Fruit fly (Drosophila melanogaster) whole organism, embryonic: ENCODE data around the gene CG16779.
A peak's percentile ranks its signal among the peaks of the same experiment; 100 is the strongest.

Experiments used
- Atf3 ChIP-seq: fragments of 200-800 bp; sonication (Bioruptor generic); optimal IDR thresholded peaks from 3 replicates; lab custom pipeline; 2016; ENCODE audit warnings: missing biosample characterization, missing genetic modification characterization
- B-H2 ChIP-seq: fragments of 200-800 bp; sonication (Bioruptor generic); optimal IDR thresholded peaks from 2 replicates; lab custom pipeline; 2018; ENCODE audit warnings: missing biosample characterization, mild to moderate bottlenecking, missing genetic modification characterization
- CG10321 ChIP-seq: fragments of 200-800 bp; sonication (Bioruptor generic); IDR thresholded peaks from 2 replicates; pipeline ENCODE4 v1.3.6; 2022; ENCODE audit warnings: missing biosample characterization, missing genetic modification characterization
- CG11504 ChIP-seq: fragments of 200-800 bp; sonication (Bioruptor generic); optimal IDR thresholded peaks from 3 replicates; lab custom pipeline; 2019; ENCODE audit warnings: missing biosample characterization, mild to moderate bottlenecking, missing genetic modification characterization, moderate library complexity
- CG11695 ChIP-seq: fragments of 200-800 bp; sonication (Bioruptor generic); IDR thresholded peaks from 3 replicates; pipeline ENCODE4 v1.3.6; 2022; ENCODE audit warnings: missing biosample characterization, missing genetic modification characterization
- CG12155 ChIP-seq: fragments of 200-800 bp; sonication (Bioruptor generic); optimal IDR thresholded peaks from 3 replicates; lab custom pipeline; 2016; ENCODE audit warnings: missing biosample characterization, missing genetic modification characterization
- CG16779 ChIP-seq: fragments of 200-800 bp; sonication (Bioruptor generic); IDR thresholded peaks from 2 replicates; pipeline ENCODE4 v1.3.6; 2022; ENCODE audit warnings: missing biosample characterization, missing genetic modification characterization
- CG16815 ChIP-seq: fragments of 200-800 bp; sonication (Bioruptor generic); optimal IDR thresholded peaks from 3 replicates; lab custom pipeline; 2017; ENCODE audit warnings: missing biosample characterization, mild to moderate bottlenecking, missing genetic modification characterization
- CG17568 ChIP-seq: fragments of 200-800 bp; sonication (Bioruptor generic); optimal IDR thresholded peaks from 2 replicates; lab custom pipeline; 2018; ENCODE audit warnings: missing biosample characterization, mild to moderate bottlenecking, missing genetic modification characterization, moderate library complexity
- CG17829 ChIP-seq: fragments of 200-800 bp; optimal IDR thresholded peaks from 2 replicates; lab custom pipeline; 2019; ENCODE audit warnings: missing biosample characterization, mild to moderate bottlenecking, missing genetic modification characterization, moderate library complexity
- CG2199 ChIP-seq: fragments of 200-800 bp; sonication (Bioruptor generic); IDR thresholded peaks from 3 replicates; pipeline ENCODE4 v1.3.6; 2022; ENCODE audit warnings: missing biosample characterization, missing genetic modification characterization
- CG31365 ChIP-seq: fragments of 200-800 bp; sonication (Bioruptor generic); optimal IDR thresholded peaks from 2 replicates; lab custom pipeline; 2018; ENCODE audit warnings: missing biosample characterization, mild to moderate bottlenecking, missing genetic modification characterization
- CG32532 ChIP-seq: fragments of 200-800 bp; sonication (Bioruptor generic); IDR thresholded peaks from 2 replicates; pipeline ENCODE4 v1.3.6; 2022; ENCODE audit warnings: missing biosample characterization, missing genetic modification characterization
- CG32772 ChIP-seq: fragments of 200-800 bp; sonication (Bioruptor generic); IDR thresholded peaks from 2 replicates; pipeline ENCODE4 v1.3.6; 2022; ENCODE audit warnings: missing biosample characterization, missing genetic modification characterization
- CG3281 ChIP-seq: fragments of 200-800 bp; sonication (Bioruptor generic); optimal IDR thresholded peaks from 3 replicates; lab custom pipeline; 2017; ENCODE audit warnings: missing biosample characterization, mild to moderate bottlenecking, missing genetic modification characterization
- CG3838 ChIP-seq: fragments of 200-800 bp; sonication (Bioruptor generic); optimal IDR thresholded peaks from 3 replicates; lab custom pipeline; 2016; ENCODE audit warnings: missing biosample characterization, missing genetic modification characterization
- CG4617 ChIP-seq: fragments of 200-800 bp; sonication (Bioruptor generic); optimal IDR thresholded peaks from 3 replicates; lab custom pipeline; 2016; ENCODE audit warnings: missing biosample characterization, missing genetic modification characterization, borderline replicate concordance
- CG6791 ChIP-seq: fragments of 200-800 bp; sonication (Bioruptor generic); IDR thresholded peaks from 3 replicates; pipeline ENCODE4 v1.3.6; 2022; ENCODE audit warnings: missing biosample characterization, missing genetic modification characterization; ENCODE audit not compliant: partially characterized antibody
- CG7963 ChIP-seq: fragments of 200-800 bp; sonication (Bioruptor generic); IDR thresholded peaks from 3 replicates; pipeline ENCODE4 v1.3.6; 2022; ENCODE audit warnings: missing biosample characterization, missing genetic modification characterization; ENCODE audit not compliant: partially characterized antibody
- CG7987 ChIP-seq: fragments of 200-800 bp; sonication (Bioruptor generic); optimal IDR thresholded peaks from 2 replicates; lab custom pipeline; 2018; ENCODE audit warnings: missing biosample characterization, mild to moderate bottlenecking, missing genetic modification characterization, moderate library complexity
- CG8290 ChIP-seq, 3 experiments: fragments of 200-800 bp; sonication (Bioruptor generic); optimal IDR thresholded peaks; 2 replicates each; lab custom pipeline; 2016 to 2019; ENCODE audit warnings: missing biosample characterization in 3 of 3, missing genetic modification characterization in 3 of 3, mild to moderate bottlenecking in 2 of 3, moderate library complexity in 1 of 3
- CkIIα-i1 ChIP-seq: fragments of 200-800 bp; sonication (Bioruptor generic); IDR thresholded peaks from 2 replicates; pipeline ENCODE4 v1.3.6; 2022; ENCODE audit warnings: missing biosample characterization, missing genetic modification characterization
- Deaf1 ChIP-seq: fragments of 200-800 bp; optimal IDR thresholded peaks from 3 replicates; lab custom pipeline; 2019; ENCODE audit warnings: missing biosample characterization, mild to moderate bottlenecking, missing genetic modification characterization, moderate library complexity
- ERR ChIP-seq: fragments of 200-800 bp; sonication (Bioruptor generic); optimal IDR thresholded peaks from 2 replicates; lab custom pipeline; 2016; ENCODE audit warnings: missing biosample characterization, missing genetic modification characterization
- Fer1 ChIP-seq: fragments of 200-800 bp; sonication (Bioruptor generic); optimal IDR thresholded peaks from 2 replicates; lab custom pipeline; 2017; ENCODE audit warnings: missing biosample characterization, mild to moderate bottlenecking, missing genetic modification characterization
- H2.0 ChIP-seq: fragments of 200-800 bp; sonication (Bioruptor generic); IDR thresholded peaks from 2 replicates; pipeline ENCODE4 v1.3.6; 2022; ENCODE audit warnings: missing biosample characterization, missing genetic modification characterization
- Mes4 ChIP-seq: fragments of 200-800 bp; sonication (Bioruptor generic); optimal IDR thresholded peaks from 2 replicates; lab custom pipeline; 2016; ENCODE audit warnings: missing biosample characterization, missing genetic modification characterization
- Oli ChIP-seq: fragments of 200-800 bp; sonication (Bioruptor generic); optimal IDR thresholded peaks from 2 replicates; lab custom pipeline; 2018; ENCODE audit warnings: missing biosample characterization, mild to moderate bottlenecking, missing genetic modification characterization, moderate library complexity
- Pdp1 ChIP-seq, 2 experiments: fragments of 200-800 bp; sonication (Bioruptor generic); optimal IDR thresholded peaks; 3 replicates each; lab custom pipeline; 2016; ENCODE audit warnings: missing biosample characterization in 2 of 2, missing genetic modification characterization in 2 of 2, mild to moderate bottlenecking in 1 of 2, moderate library complexity in 1 of 2
- TFAM ChIP-seq: fragments of 200-800 bp; sonication (Bioruptor generic); optimal IDR thresholded peaks from 2 replicates; lab custom pipeline; 2017; ENCODE audit warnings: missing biosample characterization, missing genetic modification characterization, inconsistent platforms
- abd-A ChIP-seq: fragments of 200-800 bp; sonication (Bioruptor generic); optimal IDR thresholded peaks from 3 replicates; lab custom pipeline; 2019; ENCODE audit warnings: missing biosample characterization, mild to moderate bottlenecking, missing genetic modification characterization, moderate library complexity
- ac ChIP-seq: fragments of 200-800 bp; sonication (Bioruptor generic); optimal IDR thresholded peaks from 3 replicates; lab custom pipeline; 2017; ENCODE audit warnings: missing biosample characterization, mild to moderate bottlenecking, missing genetic modification characterization
- az2 ChIP-seq: fragments of 200-800 bp; sonication (Bioruptor generic); optimal IDR thresholded peaks from 3 replicates; lab custom pipeline; 2016; ENCODE audit warnings: missing biosample characterization, missing genetic modification characterization
- cas ChIP-seq: fragments of 200-800 bp; sonication (Bioruptor generic); IDR thresholded peaks from 2 replicates; pipeline ENCODE4 v1.3.6; 2022; ENCODE audit warnings: missing biosample characterization, missing genetic modification characterization
- cwo ChIP-seq: fragments of 200-800 bp; sonication (Bioruptor generic); optimal IDR thresholded peaks from 3 replicates; lab custom pipeline; 2017; ENCODE audit warnings: missing biosample characterization, missing genetic modification characterization, mild to moderate bottlenecking, moderate library complexity, missing genetic modification reagents
- disco-r ChIP-seq: fragments of 200-800 bp; sonication (Bioruptor generic); optimal IDR thresholded peaks from 2 replicates; lab custom pipeline; 2016; ENCODE audit warnings: missing biosample characterization, missing genetic modification characterization
- dmrt99B ChIP-seq: fragments of 200-800 bp; sonication (Bioruptor generic); optimal IDR thresholded peaks from 2 replicates; lab custom pipeline; 2018; ENCODE audit warnings: missing biosample characterization, mild to moderate bottlenecking, missing genetic modification characterization, moderate library complexity
- dysf ChIP-seq: fragments of 200-800 bp; sonication (Bioruptor generic); IDR thresholded peaks from 3 replicates; pipeline ENCODE4 v1.3.6; 2022; ENCODE audit warnings: missing biosample characterization, missing genetic modification characterization
- emc ChIP-seq: fragments of 200-800 bp; sonication (Bioruptor generic); optimal IDR thresholded peaks from 2 replicates; lab custom pipeline; 2016; ENCODE audit warnings: missing biosample characterization, missing genetic modification characterization
- esg ChIP-seq: fragments of 200-800 bp; sonication (Bioruptor generic); conservative IDR thresholded peaks from 2 replicates; pipeline ENCODE4 v1.3.6; 2022; ENCODE audit warnings: missing biosample characterization, missing genetic modification characterization
- gem ChIP-seq: fragments of 200-800 bp; sonication (Bioruptor generic); optimal IDR thresholded peaks from 2 replicates; lab custom pipeline; 2019; ENCODE audit warnings: missing biosample characterization, mild to moderate bottlenecking, missing genetic modification characterization, moderate library complexity
- gro ChIP-seq: fragments of 200-800 bp; sonication (Bioruptor generic); optimal IDR thresholded peaks from 2 replicates; lab custom pipeline; 2016; ENCODE audit warnings: missing biosample characterization, missing genetic modification characterization
- h ChIP-seq: fragments of >200 bp; optimal IDR thresholded peaks from 2 replicates; lab custom pipeline; 2017
- nau ChIP-seq: fragments of 200-800 bp; sonication (Bioruptor generic); optimal IDR thresholded peaks from 3 replicates; lab custom pipeline; 2017; ENCODE audit warnings: missing biosample characterization, mild to moderate bottlenecking, missing genetic modification characterization, missing genetic modification reagents
- pho ChIP-seq: fragments of 200-800 bp; sonication (Bioruptor generic); optimal IDR thresholded peaks from 2 replicates; lab custom pipeline; 2016; ENCODE audit warnings: missing biosample characterization, missing genetic modification characterization
- so ChIP-seq: fragments of 200-800 bp; sonication (Bioruptor generic); IDR thresholded peaks from 3 replicates; pipeline ENCODE4 v1.3.6; 2022; ENCODE audit warnings: missing biosample characterization, missing genetic modification characterization
- vvl ChIP-seq: fragments of 200-800 bp; sonication (Bioruptor generic); IDR thresholded peaks from 2 replicates; pipeline ENCODE4 v1.3.6; 2022; ENCODE audit warnings: missing biosample characterization, missing genetic modification characterization
- zfh2 ChIP-seq: fragments of 200-800 bp; sonication (Bioruptor generic); optimal IDR thresholded peaks from 2 replicates; lab custom pipeline; 2016; ENCODE audit warnings: missing biosample characterization, missing genetic modification characterization

CG16779 gene

DNA sequence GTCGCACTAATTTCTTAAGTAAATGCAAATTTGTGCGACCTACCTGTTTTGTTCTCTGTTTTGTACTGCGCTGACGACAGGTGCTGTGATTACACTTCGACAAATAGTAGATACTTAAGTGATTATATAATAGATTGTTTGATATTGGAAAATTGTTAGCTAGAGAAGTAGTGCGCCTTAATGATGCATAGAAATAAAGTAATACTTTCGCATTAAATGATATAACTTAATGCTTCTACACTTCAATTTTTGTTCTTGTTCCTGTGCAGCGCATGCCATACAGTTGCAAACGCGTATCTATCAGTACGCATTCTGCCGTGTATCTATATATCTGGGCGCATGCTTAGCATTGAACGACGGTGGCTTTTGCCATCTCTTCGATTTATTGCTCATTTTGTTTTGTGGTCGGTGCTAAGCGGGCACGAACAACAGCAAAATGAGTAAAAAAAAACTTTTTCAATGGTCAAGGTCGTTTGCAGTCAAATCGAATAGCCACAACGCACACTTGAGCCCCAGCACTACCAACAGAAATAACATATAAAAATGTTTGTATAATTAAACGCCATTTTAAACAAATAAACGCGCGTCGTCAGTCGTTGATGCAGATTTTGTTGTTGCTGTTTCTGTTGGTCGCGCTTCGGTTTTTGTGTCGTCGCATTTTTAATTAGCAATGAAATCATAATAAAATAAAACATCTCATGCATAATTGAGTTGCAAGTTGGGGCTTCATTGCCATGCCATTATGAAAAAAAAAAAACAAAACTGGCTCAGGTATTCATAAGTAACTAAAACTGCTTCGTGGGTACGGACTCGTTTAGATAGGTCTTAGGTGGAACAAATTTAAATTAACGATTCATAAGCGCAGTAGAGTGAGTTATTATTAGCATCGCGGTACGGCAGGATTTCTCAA, 62.9 kb downstream of the CG16779 start (continued):
- TF ChIP-seq CG8290 (GFP tag; optimal IDR thresholded peaks at IDR 0.05; lab: Kevin White, UChicago) (no peak), CG8290 (tag; optimal IDR thresholded peaks at IDR 0.05; lab: Kevin White, UChicago) (peak in 1 of 2 experiments; percentile 51), B-H2 (GFP tag; lab: Kevin White, UChicago) (no peak), cwo (peak; percentile 38), Atf3 (GFP tag; lab: Kevin White, UChicago) (no peak), ac (GFP tag; lab: Kevin White, UChicago) (no peak), gro (GFP tag; lab: Kevin White, UChicago) (no peak), dysf (GFP tag; lab: Robert Waterston, UW) (peak; percentile 70), abd-A (tag; lab: Kevin White, UChicago) (peak; percentile 86), esg (peak; percentile 45; the same call in 1 of the 2 replicates), CG17568 (GFP tag; lab: Kevin White, UChicago) (no peak), CG6791 (no peak), CG7963 (GFP tag; lab: Robert Waterston, UW) (no peak), gem (tag; lab: Kevin White, UChicago) (peak; percentile 57), CG2199 (GFP tag; lab: Robert Waterston, UW) (peak; percentile 46; the same call in 1 of the 3 replicates), Oli (tag; lab: Kevin White, UChicago) (peak; percentile 52), CG4617 (GFP tag; lab: Kevin White, UChicago) (no peak), Pdp1 (GFP tag; optimal IDR thresholded peaks at IDR 0.05; lab: Kevin White, UChicago) (peak in 1 of 2 experiments; percentile 95), CG31365 (tag; lab: Kevin White, UChicago) (no peak), CG16815 (GFP tag; lab: Kevin White, UChicago) (no peak), Fer1 (GFP tag; lab: Kevin White, UChicago) (peak; percentile 60), CG7987 (GFP tag; lab: Kevin White, UChicago) (no peak), CkIIα-i1 (GFP tag; lab: Robert Waterston, UW) (no peak), zfh2 (GFP tag; lab: Kevin White, UChicago) (peak; percentile 4), dmrt99B (tag; lab: Kevin White, UChicago) (peak; percentile 48), so (GFP tag; lab: Robert Waterston, UW) (no peak), vvl (GFP tag; lab: Robert Waterston, UW) (peak; percentile 83), H2.0 (GFP tag; lab: Robert Waterston, UW) (no peak), CG32532 (GFP tag; lab: Robert Waterston, UW) (peak; percentile 56; the same call in 1 of the 2 replicates), CG10321 (no peak), CG32772 (peak; percentile 37; the same call in 1 of the 2 replicates), h (lab: Kevin White, UChicago) (no peak), Deaf1 (tag; lab: Kevin White, UChicago) (peak; percentile 23), pho (GFP tag; lab: Kevin White, UChicago) (peak; percentile 12), CG3838 (peak; percentile 9), disco-r (GFP tag; lab: Kevin White, UChicago) (no peak), CG12155 (GFP tag; lab: Kevin White, UChicago) (no peak), nau (no peak), CG16779 (GFP tag; lab: Robert Waterston, UW) (peak; percentile 19; the same call in 1 of the 2 replicates), CG3281 (GFP tag; lab: Kevin White, UChicago) (peak; percentile 69), az2 (GFP tag; lab: Kevin White, UChicago) (no peak), CG11695 (GFP tag; lab: Robert Waterston, UW) (0 out of 3 replicates have a peak, but pooled peaks have one; percentile 50), CG11504 (tag; lab: Kevin White, UChicago) (peak; percentile 55), ERR (GFP tag; lab: Kevin White, UChicago) (no peak), TFAM (GFP tag; lab: Kevin White, UChicago) (no peak), Mes4 (no peak), CG17829 (peak; percentile 30), emc (no peak), cas (GFP tag; lab: Robert Waterston, UW) (no peak)
